Worm (Caenorhabditis elegans) whole organism, dauer: ENCODE data around the gene M04D8.4.

Experiments
- unc-62 ChIP-seq: sonication (generic microtip); optimal IDR thresholded peaks from 2 replicates; lab custom pipeline; 2017; ENCODE audit warnings: missing biosample characterization, missing genetic modification reagents, missing genetic modification characterization

The M04D8.4 gene

ce11 chrIII:9986827-9987429 lies 43.5 kb downstream of the M04D8.4 start, which contains the start of gene C05B5.12:
Gene C05B5.12 (plus strand): TSS chrIII:9987379.
- TF ChIP-seq unc-62 (GFP tag; lab: Kevin White, UChicago) = no peak

ce11 chrIII:9985542-9985941 lies 44.9 kb downstream of the M04D8.4 start:
- no peak for TF ChIP-seq unc-62 (GFP tag; lab: Kevin White, UChicago)

- TF ChIP-seq unc-62 (GFP tag; lab: Kevin White, UChicago) = no peak
These were observed 45.8 kb downstream of the M04D8.4 start for ce11 chrIII:9984604-9985003.

ce11 chrIII:9982119-9982642 lies 48.3 kb downstream of the M04D8.4 start:
- no peak for TF ChIP-seq unc-62 (GFP tag; lab: Kevin White, UChicago)
